Fruit fly (Drosophila melanogaster) whole organism, embryonic: ENCODE measurements around the gene CG32298.

Source experiments
- Aef1 ChIP-seq: fragments of 200-800 bp; sonication (Bioruptor generic); IDR thresholded peaks from 3 replicates; pipeline ENCODE4 v1.3.6; 2022; ENCODE audit warnings: missing biosample characterization, missing genetic modification characterization
- BtbVII ChIP-seq: fragments of 200-800 bp; sonication (Bioruptor generic); optimal IDR thresholded peaks from 3 replicates; lab custom pipeline; 2017; ENCODE audit warnings: missing biosample characterization, mild to moderate bottlenecking, missing genetic modification characterization
- CG10209 ChIP-seq: fragments of 200-800 bp; sonication (Bioruptor generic); optimal IDR thresholded peaks from 3 replicates; lab custom pipeline; 2017; ENCODE audit warnings: missing biosample characterization, mild to moderate bottlenecking, missing genetic modification characterization, missing genetic modification reagents
- CG10321 ChIP-seq: fragments of 200-800 bp; sonication (Bioruptor generic); IDR thresholded peaks from 2 replicates; pipeline ENCODE4 v1.3.6; 2022; ENCODE audit warnings: missing biosample characterization, missing genetic modification characterization
- CG10654 ChIP-seq: fragments of 200-800 bp; sonication (Bioruptor generic); optimal IDR thresholded peaks from 2 replicates; lab custom pipeline; 2016; ENCODE audit warnings: missing biosample characterization, missing genetic modification characterization
- CG11456 ChIP-seq: fragments of 200-800 bp; sonication (Bioruptor generic); IDR thresholded peaks from 3 replicates; pipeline ENCODE4 v1.3.6; 2022; ENCODE audit warnings: missing biosample characterization, missing genetic modification characterization
- CG13624 ChIP-seq: fragments of 200-800 bp; sonication (Bioruptor generic); optimal IDR thresholded peaks from 2 replicates; lab custom pipeline; 2016; ENCODE audit warnings: missing biosample characterization, missing genetic modification characterization
- CG14860 ChIP-seq: fragments of 200-800 bp; sonication (Bioruptor generic); IDR thresholded peaks from 3 replicates; pipeline ENCODE4 v1.3.6; 2022; ENCODE audit warnings: missing biosample characterization, missing genetic modification characterization; ENCODE audit not compliant: partially characterized antibody
- CG15514 ChIP-seq: fragments of 200-800 bp; sonication (Bioruptor generic); optimal IDR thresholded peaks from 3 replicates; lab custom pipeline; 2017; ENCODE audit warnings: missing biosample characterization, missing genetic modification characterization, mild to moderate bottlenecking, moderate library complexity, missing genetic modification reagents
- CG30431 ChIP-seq: fragments of 200-800 bp; sonication (Bioruptor generic); optimal IDR thresholded peaks from 2 replicates; lab custom pipeline; 2017; ENCODE audit warnings: missing biosample characterization, missing genetic modification characterization
- CG3281 ChIP-seq: fragments of 200-800 bp; sonication (Bioruptor generic); optimal IDR thresholded peaks from 3 replicates; lab custom pipeline; 2017; ENCODE audit warnings: missing biosample characterization, mild to moderate bottlenecking, missing genetic modification characterization
- CG34224 ChIP-seq: fragments of 200-800 bp; sonication (Bioruptor generic); IDR thresholded peaks from 3 replicates; pipeline ENCODE4 v1.3.6; 2022; ENCODE audit warnings: missing biosample characterization, missing genetic modification characterization; ENCODE audit not compliant: partially characterized antibody
- CG3726 ChIP-seq: fragments of 200-800 bp; sonication (Bioruptor generic); IDR thresholded peaks from 3 replicates; pipeline ENCODE4, ENCODE4 v1.3.6; 2022; ENCODE audit warnings: missing biosample characterization, missing genetic modification characterization
- CG5180 ChIP-seq: fragments of 200-800 bp; sonication (Bioruptor generic); optimal IDR thresholded peaks from 3 replicates; lab custom pipeline; 2017; ENCODE audit warnings: missing biosample characterization, missing genetic modification characterization, mild to moderate bottlenecking, moderate library complexity, missing genetic modification reagents
- CG6175 ChIP-seq: fragments of 200-800 bp; sonication (Bioruptor generic); IDR thresholded peaks from 3 replicates; pipeline ENCODE4 v1.3.6; 2022; ENCODE audit warnings: missing biosample characterization, missing genetic modification characterization
- CG7556 ChIP-seq: fragments of 200-800 bp; sonication (Bioruptor generic); optimal IDR thresholded peaks from 2 replicates; lab custom pipeline; 2017; ENCODE audit warnings: missing biosample characterization, mild to moderate bottlenecking, missing genetic modification characterization
- CG7745 ChIP-seq: fragments of 200-800 bp; sonication (Bioruptor generic); optimal IDR thresholded peaks from 2 replicates; lab custom pipeline; 2018; ENCODE audit warnings: missing biosample characterization, mild to moderate bottlenecking, missing genetic modification characterization, moderate library complexity
- D ChIP-seq, 2 experiments: fragments of 200-800 bp in 1 of 2; fragments of >200 bp in 1 of 2; sonication (Bioruptor generic) in 1 of 2; optimal IDR thresholded peaks; 2 replicates in 1 of 2; 3 replicates in 1 of 2; lab custom pipeline; 2017; ENCODE audit warnings: mild to moderate bottlenecking in 1 of 2, missing biosample characterization in 1 of 2, missing genetic modification characterization in 1 of 2, missing genetic modification reagents in 1 of 2
- D19A ChIP-seq: fragments of 200-800 bp; optimal IDR thresholded peaks from 3 replicates; lab custom pipeline; 2019; ENCODE audit warnings: missing biosample characterization, mild to moderate bottlenecking, missing genetic modification characterization, moderate library complexity
- Doc3 ChIP-seq: fragments of 200-800 bp; sonication (Bioruptor generic); IDR thresholded peaks from 3 replicates; pipeline ENCODE4 v1.3.6; 2022; ENCODE audit warnings: missing biosample characterization, missing genetic modification characterization; ENCODE audit not compliant: partially characterized antibody
- ERR ChIP-seq: fragments of 200-800 bp; sonication (Bioruptor generic); optimal IDR thresholded peaks from 2 replicates; lab custom pipeline; 2016; ENCODE audit warnings: missing biosample characterization, missing genetic modification characterization
- Gsc ChIP-seq: fragments of 200-800 bp; sonication (Bioruptor generic); IDR thresholded peaks from 2 replicates; pipeline ENCODE4 v1.3.6; 2022; ENCODE audit warnings: missing biosample characterization, missing genetic modification characterization
- HLH3B ChIP-seq: fragments of 200-800 bp; sonication (Bioruptor generic); IDR thresholded peaks from 2 replicates; pipeline ENCODE4 v1.3.6; 2022; ENCODE audit warnings: missing biosample characterization, missing genetic modification characterization
- Hey ChIP-seq: fragments of 200-800 bp; sonication (Bioruptor generic); optimal IDR thresholded peaks from 3 replicates; lab custom pipeline; 2018; ENCODE audit warnings: missing biosample characterization, mild to moderate bottlenecking, missing genetic modification characterization
- Hmx ChIP-seq: fragments of 200-800 bp; sonication (Bioruptor generic); optimal IDR thresholded peaks from 2 replicates; lab custom pipeline; 2016; ENCODE audit warnings: missing biosample characterization, missing genetic modification characterization
- Meics ChIP-seq: fragments of 200-800 bp; sonication (Bioruptor generic); optimal IDR thresholded peaks from 2 replicates; lab custom pipeline; 2017; ENCODE audit warnings: missing biosample characterization, mild to moderate bottlenecking, missing genetic modification characterization
- Mes4 ChIP-seq: fragments of 200-800 bp; sonication (Bioruptor generic); optimal IDR thresholded peaks from 2 replicates; lab custom pipeline; 2016; ENCODE audit warnings: missing biosample characterization, missing genetic modification characterization
- NK7.1 ChIP-seq: fragments of 200-800 bp; sonication (Bioruptor generic); optimal IDR thresholded peaks from 3 replicates; lab custom pipeline; 2016; ENCODE audit warnings: missing biosample characterization, missing genetic modification characterization
- Oaz ChIP-seq: fragments of 200-800 bp; sonication (Bioruptor generic); IDR thresholded peaks from 2 replicates; pipeline ENCODE4 v1.3.6; 2022; ENCODE audit warnings: missing biosample characterization, missing genetic modification characterization
- Oli ChIP-seq: fragments of 200-800 bp; sonication (Bioruptor generic); optimal IDR thresholded peaks from 2 replicates; lab custom pipeline; 2018; ENCODE audit warnings: missing biosample characterization, mild to moderate bottlenecking, missing genetic modification characterization, moderate library complexity
- Side ChIP-seq: fragments of 200-800 bp; sonication (Bioruptor generic); optimal IDR thresholded peaks from 2 replicates; lab custom pipeline; 2016; ENCODE audit warnings: missing biosample characterization, missing genetic modification characterization
- Six4 ChIP-seq: fragments of 200-800 bp; sonication (Bioruptor generic); optimal IDR thresholded peaks from 2 replicates; lab custom pipeline; 2016; ENCODE audit warnings: missing biosample characterization, missing genetic modification characterization
- Sox102F ChIP-seq: fragments of 200-800 bp; sonication (Bioruptor generic); optimal IDR thresholded peaks from 2 replicates; lab custom pipeline; 2018; ENCODE audit warnings: missing biosample characterization, mild to moderate bottlenecking, missing genetic modification characterization, moderate library complexity
- Ssrp ChIP-seq: fragments of 200-800 bp; sonication (Bioruptor generic); optimal IDR thresholded peaks from 2 replicates; lab custom pipeline; 2018; ENCODE audit warnings: missing biosample characterization, mild to moderate bottlenecking, missing genetic modification characterization, moderate library complexity
- YL-1 ChIP-seq: fragments of 200-800 bp; sonication (Bioruptor generic); optimal IDR thresholded peaks from 3 replicates; lab custom pipeline; 2017; ENCODE audit warnings: missing biosample characterization, mild to moderate bottlenecking, missing genetic modification characterization
- btn ChIP-seq: fragments of 200-800 bp; sonication (Bioruptor generic); optimal IDR thresholded peaks from 2 replicates; lab custom pipeline; 2016; ENCODE audit warnings: missing biosample characterization, missing genetic modification characterization
- chn ChIP-seq: fragments of 200-800 bp; sonication (Bioruptor generic); optimal IDR thresholded peaks from 2 replicates; lab custom pipeline; 2016; ENCODE audit warnings: missing biosample characterization, missing genetic modification characterization
- corto ChIP-seq: fragments of 200-800 bp; sonication (Bioruptor generic); optimal IDR thresholded peaks from 2 replicates; lab custom pipeline; 2016; ENCODE audit warnings: missing biosample characterization, mild to moderate bottlenecking, missing genetic modification characterization, moderate library complexity
- dan ChIP-seq: fragments of 200-800 bp; sonication (Bioruptor generic); IDR thresholded peaks from 2 replicates; pipeline ENCODE4 v1.3.6; 2022; ENCODE audit warnings: missing biosample characterization, missing genetic modification characterization
- fd3F ChIP-seq: fragments of 200-800 bp; sonication (Bioruptor generic); optimal IDR thresholded peaks from 2 replicates; lab custom pipeline; 2018; ENCODE audit warnings: missing biosample characterization, mild to moderate bottlenecking, missing genetic modification characterization, moderate library complexity
- gfzf ChIP-seq: fragments of 200-800 bp; sonication (Bioruptor generic); optimal IDR thresholded peaks from 2 replicates; lab custom pipeline; 2016; ENCODE audit warnings: missing biosample characterization, mild to moderate bottlenecking, missing genetic modification characterization, moderate library complexity
- hbn ChIP-seq: fragments of 200-800 bp; sonication (Bioruptor generic); IDR thresholded peaks from 2 replicates; pipeline ENCODE4 v1.3.6; 2022; ENCODE audit warnings: missing biosample characterization, missing genetic modification characterization; ENCODE audit not compliant: partially characterized antibody
- lbe ChIP-seq: fragments of 200-800 bp; sonication (Bioruptor generic); optimal IDR thresholded peaks from 2 replicates; lab custom pipeline; 2016; ENCODE audit warnings: missing biosample characterization, mild to moderate bottlenecking, missing genetic modification characterization
- odd ChIP-seq: fragments of 200-800 bp; sonication (Bioruptor generic); optimal IDR thresholded peaks from 2 replicates; lab custom pipeline; 2017; ENCODE audit warnings: missing biosample characterization, mild to moderate bottlenecking, missing genetic modification characterization
- pb ChIP-seq: fragments of 200-800 bp; sonication (Bioruptor generic); optimal IDR thresholded peaks from 3 replicates; lab custom pipeline; 2016; ENCODE audit warnings: missing biosample characterization, missing genetic modification characterization
- pho ChIP-seq: fragments of 200-800 bp; sonication (Bioruptor generic); optimal IDR thresholded peaks from 2 replicates; lab custom pipeline; 2016; ENCODE audit warnings: missing biosample characterization, missing genetic modification characterization
- row ChIP-seq: fragments of 200-800 bp; sonication (Bioruptor generic); IDR thresholded peaks from 3 replicates; pipeline ENCODE4 v1.3.6; 2022; ENCODE audit warnings: missing biosample characterization, missing genetic modification characterization
- sens ChIP-seq: fragments of 200-800 bp; sonication (Bioruptor generic); peaks from one replicate; lab custom pipeline; 2016; ENCODE audit warnings: missing biosample characterization, missing genetic modification characterization
- sr ChIP-seq: fragments of 200-800 bp; sonication (Bioruptor generic); IDR thresholded peaks from 3 replicates; pipeline ENCODE4 v1.3.6; 2022; ENCODE audit warnings: missing biosample characterization, missing genetic modification characterization
- toy ChIP-seq: fragments of 200-800 bp; sonication (Bioruptor generic); IDR thresholded peaks from 2 replicates; pipeline ENCODE4 v1.3.6; 2022; ENCODE audit warnings: missing biosample characterization, missing genetic modification characterization

The CG32298 gene

dm6 chr3L:2417399-2418040, 26.7 kb upstream of the CG32298 start (continued):
- TF ChIP-seq Gsc (GFP tag; lab: Robert Waterston, UW) (no peak), Mes4 (GFP tag; lab: Kevin White, UChicago) (no peak), lbe (GFP tag; lab: Kevin White, UChicago) (peak; percentile 74), HLH3B (GFP tag; lab: Robert Waterston, UW) (peak; percentile 51; the same call in 1 of the 2 replicates), sr (no peak), CG11456 (GFP tag; lab: Robert Waterston, UW) (no peak), fd3F (GFP tag; lab: Kevin White, UChicago) (peak; percentile 54), chn (GFP tag; lab: Kevin White, UChicago) (no peak), Meics (GFP tag; lab: Kevin White, UChicago) (peak; percentile 77), Oli (tag; lab: Kevin White, UChicago) (peak; percentile 88), Oaz (GFP tag; lab: Robert Waterston, UW) (no peak), odd (GFP tag; lab: Kevin White, UChicago) (peak; percentile 73), D19A (tag; lab: Kevin White, UChicago) (peak; percentile 73), ERR (GFP tag; lab: Kevin White, UChicago) (no peak), Six4 (GFP tag; lab: Kevin White, UChicago) (peak; percentile 54), YL-1 (GFP tag; lab: Kevin White, UChicago) (no peak), Hmx (no peak), gfzf (GFP tag; lab: Kevin White, UChicago) (no peak), row (peak; percentile 73), pho (no peak), toy (GFP tag; lab: Robert Waterston, UW) (no peak), CG10654 (GFP tag; lab: Kevin White, UChicago) (peak; percentile 51), CG7556 (GFP tag; lab: Kevin White, UChicago) (peak; percentile 87), hbn (GFP tag; lab: Robert Waterston, UW) (no peak), CG3281 (peak; percentile 74), btn (GFP tag; lab: Kevin White, UChicago) (no peak), Doc3 (no peak), corto (GFP tag; lab: Kevin White, UChicago) (peak; percentile 64), D (optimal IDR thresholded peaks at IDR 0.05; lab: Kevin White, UChicago) (no peak), D (GFP tag; optimal IDR thresholded peaks at IDR 0.05; lab: Kevin White, UChicago) (peak; percentile 75), NK7.1 (GFP tag; lab: Kevin White, UChicago) (no peak), CG34224 (GFP tag; lab: Robert Waterston, UW) (no peak), CG7745 (tag; lab: Kevin White, UChicago) (no peak), Aef1 (GFP tag; lab: Robert Waterston, UW) (peak; percentile 46; the same call in 2 of the 3 replicates), CG10321 (GFP tag; lab: Robert Waterston, UW) (no peak), CG30431 (GFP tag; lab: Kevin White, UChicago) (peak; percentile 73), Hey (tag; lab: Kevin White, UChicago) (no peak), CG3726 (no peak), CG13624 (GFP tag; lab: Kevin White, UChicago) (no peak), Side (GFP tag; lab: Kevin White, UChicago) (no peak), dan (no peak), CG6175 (GFP tag; lab: Robert Waterston, UW) (no peak), sens (GFP tag; lab: Kevin White, UChicago) (peak; percentile 77), CG10209 (GFP tag; lab: Kevin White, UChicago) (peak; percentile 83), Ssrp (tag; lab: Kevin White, UChicago) (peak; percentile 77), CG5180 (GFP tag; lab: Kevin White, UChicago) (peak; percentile 63), Sox102F (GFP tag; lab: Kevin White, UChicago) (peak; percentile 81), CG14860 (GFP tag; lab: Robert Waterston, UW) (no peak), CG15514 (peak; percentile 35), pb (GFP tag; lab: Kevin White, UChicago) (no peak), BtbVII (peak; percentile 75)
